Worm (Caenorhabditis elegans): Measurements from ENCODE around the gene M01H9.2.
A peak's percentile ranks its signal among the peaks of the same experiment; 100 is the strongest.

The M01H9.2 gene

ce11 chrIV:4423885-4424284 is 39.1 kb downstream of the M01H9.2 start:
- TF ChIP-seq unc-120 (tag; optimal IDR thresholded peaks at IDR 0.05; ENCODE audit: poor library complexity, severe bottlenecking) (no peak), ceh-83 (GFP tag; optimal IDR thresholded peaks at IDR 0.05) (no peak), ham-2 (GFP tag; optimal IDR thresholded peaks at IDR 0.05) (no peak)

ce11 chrIV:4423026-4423425 is 40.0 kb downstream of the M01H9.2 start:
- TF ChIP-seq snpc-4 (tag; optimal IDR thresholded peaks at IDR 0.05), result no peak

- TF ChIP-seq unc-120 (tag; optimal IDR thresholded peaks at IDR 0.05; ENCODE audit: poor library complexity, severe bottlenecking) (no peak), nhr-76 (tag; optimal IDR thresholded peaks at IDR 0.05) (no peak), nhr-12 (tag; optimal IDR thresholded peaks at IDR 0.05) (no peak), lin-13 (tag; optimal IDR thresholded peaks at IDR 0.05) (no peak), elt-3 (tag; optimal IDR thresholded peaks at IDR 0.05) (no peak), nhr-28 (tag; optimal IDR thresholded peaks at IDR 0.05) (no peak), ztf-11 (tag; optimal IDR thresholded peaks at IDR 0.05) (no peak), nhr-2 (tag; optimal IDR thresholded peaks at IDR 0.05) (no peak), mab-5 (tag; optimal IDR thresholded peaks at IDR 0.05) (no peak), unc-62 (GFP tag; optimal IDR thresholded peaks at IDR 0.05) (no peak), ceh-39 (tag; optimal IDR thresholded peaks at IDR 0.05) (no peak), tbx-8 (GFP tag; optimal IDR thresholded peaks at IDR 0.05) (no peak), M03D4.4 (tag; optimal IDR thresholded peaks at IDR 0.05) (no peak), sptf-1 (tag; optimal IDR thresholded peaks at IDR 0.05) (no peak), lin-32 (GFP tag; optimal IDR thresholded peaks at IDR 0.05) (no peak), zip-8 (tag; optimal IDR thresholded peaks at IDR 0.05) (no peak), ceh-43 (GFP tag; optimal IDR thresholded peaks at IDR 0.05) (no peak), sem-2 (GFP tag; optimal IDR thresholded peaks at IDR 0.05) (no peak), elt-1 (tag; optimal IDR thresholded peaks at IDR 0.05; ENCODE audit: borderline replicate concordance, insufficient read depth) (no peak)
Observed at ce11 chrIV:4422029-4422428, 41.0 kb downstream of the M01H9.2 start, which contains the start of gene clec-175. TSS of gene clec-175 (plus strand) at chrIV:4422329.

ce11 chrIV:4413114-4413513 is 49.9 kb downstream of the M01H9.2 start:
- TF ChIP-seq snpc-4 (tag; optimal IDR thresholded peaks at IDR 0.05), result no peak
- no peak for TF ChIP-seq pha-4 (tag; optimal IDR thresholded peaks at IDR 0.05)
- TF ChIP-seq blmp-1 (tag; optimal IDR thresholded peaks at IDR 0.05), result no peak
- no peak for TF ChIP-seq ztf-11 (tag; optimal IDR thresholded peaks at IDR 0.05)
- TF ChIP-seq mab-5 (tag; optimal IDR thresholded peaks at IDR 0.05), result no peak
- TF ChIP-seq ceh-43 (GFP tag; optimal IDR thresholded peaks at IDR 0.05), result no peak
- no peak for TF ChIP-seq unc-62 (GFP tag; optimal IDR thresholded peaks at IDR 0.05)
- no peak for TF ChIP-seq ceh-39 (tag; optimal IDR thresholded peaks at IDR 0.05)

- TF ChIP-seq drap-1 (GFP tag; optimal IDR thresholded peaks at IDR 0.05), result no peak
- no peak for TF ChIP-seq ztf-11 (tag; optimal IDR thresholded peaks at IDR 0.05)
- TF ChIP-seq sem-2 (GFP tag; optimal IDR thresholded peaks at IDR 0.05), result peak; percentile 0
Observed at ce11 chrIV:4411948-4412335, 51.1 kb downstream of the M01H9.2 start.

ce11 chrIV:4411311-4411947 is 51.6 kb downstream of the M01H9.2 start:
- TF ChIP-seq hlh-1 (tag; optimal IDR thresholded peaks at IDR 0.05) (no peak), elt-3 (tag; optimal IDR thresholded peaks at IDR 0.05) (no peak), ces-1 (GFP tag; optimal IDR thresholded peaks at IDR 0.05) (no peak), flh-1 (GFP tag; optimal IDR thresholded peaks at IDR 0.05) (no peak), ceh-83 (GFP tag; optimal IDR thresholded peaks at IDR 0.05) (no peak), nhr-76 (tag; optimal IDR thresholded peaks at IDR 0.05) (no peak), ham-2 (GFP tag; optimal IDR thresholded peaks at IDR 0.05) (no peak), ceh-43 (GFP tag; optimal IDR thresholded peaks at IDR 0.05) (no peak), lsy-2 (tag; optimal IDR thresholded peaks at IDR 0.05) (no peak), cnd-1 (tag; optimal IDR thresholded peaks at IDR 0.05) (no peak), unc-62 (GFP tag; optimal IDR thresholded peaks at IDR 0.05) (no peak), unc-120 (tag; optimal IDR thresholded peaks at IDR 0.05; ENCODE audit: poor library complexity, severe bottlenecking) (no peak), mep-1 (tag; optimal IDR thresholded peaks at IDR 0.05) (no peak), nhr-28 (tag; optimal IDR thresholded peaks at IDR 0.05) (no peak), sptf-1 (tag; optimal IDR thresholded peaks at IDR 0.05) (no peak), tbx-8 (GFP tag; optimal IDR thresholded peaks at IDR 0.05) (no peak)
